Fruit fly (Drosophila melanogaster) whole organism, embryonic: ENCODE results near the gene Usp30.

Experiments
- ATbp ChIP-seq: fragments of 200-800 bp; sonication (Bioruptor generic); optimal IDR thresholded peaks from 2 replicates; lab custom pipeline; 2017; ENCODE audit warnings: missing biosample characterization, mild to moderate bottlenecking, missing genetic modification characterization, missing genetic modification reagents
- Asciz ChIP-seq: fragments of 200-800 bp; sonication (Bioruptor generic); optimal IDR thresholded peaks from 2 replicates; lab custom pipeline; 2017; ENCODE audit warnings: missing biosample characterization, mild to moderate bottlenecking, missing genetic modification characterization, missing genetic modification reagents
- Atf6 ChIP-seq: fragments of 200-800 bp; sonication (Bioruptor generic); IDR thresholded peaks from 2 replicates; pipeline ENCODE4 v1.3.6; 2022; ENCODE audit warnings: missing biosample characterization, missing genetic modification characterization
- B-H1 ChIP-seq: fragments of 200-800 bp; sonication (Bioruptor generic); IDR thresholded peaks from 3 replicates; pipeline ENCODE4 v1.3.6; 2022; ENCODE audit warnings: missing biosample characterization, missing genetic modification characterization
- CG10147 ChIP-seq: fragments of 200-800 bp; sonication (Bioruptor generic); optimal IDR thresholded peaks from 2 replicates; lab custom pipeline; 2019; ENCODE audit warnings: missing biosample characterization, mild to moderate bottlenecking, missing genetic modification characterization, moderate library complexity
- CG10274 ChIP-seq: fragments of 200-800 bp; sonication (Bioruptor generic); optimal IDR thresholded peaks from 3 replicates; lab custom pipeline; 2017; ENCODE audit warnings: missing biosample characterization, mild to moderate bottlenecking, missing genetic modification characterization
- CG10366 ChIP-seq: fragments of 200-800 bp; sonication (Bioruptor generic); IDR thresholded peaks from 2 replicates; pipeline ENCODE4 v1.3.6; 2022; ENCODE audit warnings: missing biosample characterization, missing genetic modification characterization
- CG10431 ChIP-seq: fragments of 200-800 bp; sonication (Bioruptor generic); optimal IDR thresholded peaks from 3 replicates; lab custom pipeline; 2018; ENCODE audit warnings: missing biosample characterization, mild to moderate bottlenecking, missing genetic modification characterization
- CG10959 ChIP-seq: fragments of 200-800 bp; sonication (Bioruptor generic); IDR thresholded peaks from 2 replicates; pipeline ENCODE4 v1.3.6; 2022; ENCODE audit warnings: missing biosample characterization, missing genetic modification characterization
- CG11504 ChIP-seq: fragments of 200-800 bp; sonication (Bioruptor generic); optimal IDR thresholded peaks from 3 replicates; lab custom pipeline; 2019; ENCODE audit warnings: missing biosample characterization, mild to moderate bottlenecking, missing genetic modification characterization, moderate library complexity
- CG12104 ChIP-seq: fragments of 200-800 bp; sonication (Bioruptor generic); optimal IDR thresholded peaks from 3 replicates; lab custom pipeline; 2016; ENCODE audit warnings: missing biosample characterization, missing genetic modification characterization
- CG12236 ChIP-seq: fragments of 200-800 bp; sonication (Bioruptor generic); optimal IDR thresholded peaks from 2 replicates; lab custom pipeline; 2016; ENCODE audit warnings: missing biosample characterization, missing genetic modification characterization
- CG13775 ChIP-seq: fragments of 200-800 bp; sonication (Bioruptor generic); optimal IDR thresholded peaks from 3 replicates; lab custom pipeline; 2017; ENCODE audit warnings: missing biosample characterization, mild to moderate bottlenecking, missing genetic modification characterization
- CG14710 ChIP-seq: fragments of 200-800 bp; sonication (Bioruptor generic); optimal IDR thresholded peaks from 3 replicates; lab custom pipeline; 2019; ENCODE audit warnings: missing biosample characterization, mild to moderate bottlenecking, missing genetic modification characterization, moderate library complexity
- CG15011 ChIP-seq: fragments of 200-800 bp; sonication (Bioruptor generic); optimal IDR thresholded peaks from 3 replicates; lab custom pipeline; 2018; ENCODE audit warnings: missing biosample characterization, mild to moderate bottlenecking, missing genetic modification characterization
- CG17385 ChIP-seq: fragments of 200-800 bp; sonication (Bioruptor generic); optimal IDR thresholded peaks from 3 replicates; lab custom pipeline; 2018; ENCODE audit warnings: missing biosample characterization, mild to moderate bottlenecking, missing genetic modification characterization
- CG17802 ChIP-seq: fragments of 200-800 bp; sonication (Bioruptor generic); optimal IDR thresholded peaks from 2 replicates; lab custom pipeline; 2018; ENCODE audit warnings: missing biosample characterization, mild to moderate bottlenecking, missing genetic modification characterization, moderate library complexity
- CG18011 ChIP-seq: fragments of 200-800 bp; sonication (Bioruptor generic); optimal IDR thresholded peaks from 2 replicates; lab custom pipeline; 2017; ENCODE audit warnings: missing biosample characterization, missing genetic modification characterization, mild to moderate bottlenecking, moderate library complexity, missing genotype
- CG18764 ChIP-seq: fragments of 200-800 bp; sonication (Bioruptor generic); optimal IDR thresholded peaks from 3 replicates; lab custom pipeline; 2016; ENCODE audit warnings: missing biosample characterization, missing genetic modification characterization
- CG2129 ChIP-seq: fragments of 200-800 bp; sonication (Bioruptor generic); IDR thresholded peaks from 2 replicates; pipeline ENCODE4 v1.3.6; 2022; ENCODE audit warnings: missing biosample characterization, missing genetic modification characterization; ENCODE audit not compliant: partially characterized antibody
- CG2712 ChIP-seq: fragments of 200-800 bp; optimal IDR thresholded peaks from 3 replicates; lab custom pipeline; 2019; ENCODE audit warnings: missing biosample characterization, mild to moderate bottlenecking, missing genetic modification characterization, moderate library complexity
- CG31441 ChIP-seq: fragments of 200-800 bp; sonication (Bioruptor generic); IDR thresholded peaks from 2 replicates; pipeline ENCODE4 v1.3.6; 2022; ENCODE audit warnings: missing biosample characterization, missing genetic modification characterization
- CG32767 ChIP-seq: fragments of 200-800 bp; sonication (Bioruptor generic); IDR thresholded peaks from 2 replicates; pipeline ENCODE4 v1.3.6; 2022; ENCODE audit warnings: missing biosample characterization, missing genetic modification characterization
- CG5180 ChIP-seq: fragments of 200-800 bp; sonication (Bioruptor generic); optimal IDR thresholded peaks from 3 replicates; lab custom pipeline; 2017; ENCODE audit warnings: missing biosample characterization, missing genetic modification characterization, mild to moderate bottlenecking, moderate library complexity, missing genetic modification reagents
- CG6683 ChIP-seq: fragments of 200-800 bp; sonication (Bioruptor generic); optimal IDR thresholded peaks from 2 replicates; lab custom pipeline; 2017; ENCODE audit warnings: missing biosample characterization, mild to moderate bottlenecking, missing genetic modification characterization, missing genetic modification reagents
- CG7556 ChIP-seq: fragments of 200-800 bp; sonication (Bioruptor generic); optimal IDR thresholded peaks from 2 replicates; lab custom pipeline; 2017; ENCODE audit warnings: missing biosample characterization, mild to moderate bottlenecking, missing genetic modification characterization
- CG7839 ChIP-seq: fragments of 200-800 bp; sonication (Bioruptor generic); optimal IDR thresholded peaks from 3 replicates; lab custom pipeline; 2018; ENCODE audit warnings: missing biosample characterization, mild to moderate bottlenecking, missing genetic modification characterization, moderate library complexity
- CG7987 ChIP-seq: fragments of 200-800 bp; sonication (Bioruptor generic); optimal IDR thresholded peaks from 2 replicates; lab custom pipeline; 2018; ENCODE audit warnings: missing biosample characterization, mild to moderate bottlenecking, missing genetic modification characterization, moderate library complexity
- CG8388 ChIP-seq: fragments of 200-800 bp; sonication (Bioruptor generic); optimal IDR thresholded peaks from 2 replicates; lab custom pipeline; 2019; ENCODE audit warnings: missing biosample characterization, mild to moderate bottlenecking, missing genetic modification characterization, moderate library complexity
- CG9437 ChIP-seq: fragments of 200-800 bp; sonication (Bioruptor generic); optimal IDR thresholded peaks from 2 replicates; lab custom pipeline; 2018; ENCODE audit warnings: missing biosample characterization, mild to moderate bottlenecking, missing genetic modification characterization
- CG9727 ChIP-seq: fragments of 200-800 bp; sonication (Bioruptor generic); optimal IDR thresholded peaks from 3 replicates; lab custom pipeline; 2017; ENCODE audit warnings: missing biosample characterization, mild to moderate bottlenecking, missing genetic modification characterization
- D19B ChIP-seq: fragments of 200-800 bp; sonication (Bioruptor generic); optimal IDR thresholded peaks from 2 replicates; lab custom pipeline; 2017; ENCODE audit warnings: missing biosample characterization, mild to moderate bottlenecking, missing genetic modification characterization
- ERR ChIP-seq: fragments of 200-800 bp; sonication (Bioruptor generic); optimal IDR thresholded peaks from 2 replicates; lab custom pipeline; 2016; ENCODE audit warnings: missing biosample characterization, missing genetic modification characterization
- Lpt ChIP-seq: fragments of >200 bp; optimal IDR thresholded peaks from 2 replicates; lab custom pipeline; 2018; ENCODE audit warnings: missing biosample characterization, missing genetic modification characterization
- NfI ChIP-seq: fragments of 200-800 bp; sonication (Bioruptor generic); optimal IDR thresholded peaks from 3 replicates; lab custom pipeline; 2018; ENCODE audit warnings: missing biosample characterization, mild to moderate bottlenecking, missing genetic modification characterization, moderate library complexity
- Oli ChIP-seq: fragments of 200-800 bp; sonication (Bioruptor generic); optimal IDR thresholded peaks from 2 replicates; lab custom pipeline; 2018; ENCODE audit warnings: missing biosample characterization, mild to moderate bottlenecking, missing genetic modification characterization, moderate library complexity
- Ssrp ChIP-seq: fragments of 200-800 bp; sonication (Bioruptor generic); optimal IDR thresholded peaks from 2 replicates; lab custom pipeline; 2018; ENCODE audit warnings: missing biosample characterization, mild to moderate bottlenecking, missing genetic modification characterization, moderate library complexity
- bab2 ChIP-seq: fragments of 200-800 bp; sonication (Bioruptor generic); optimal IDR thresholded peaks from 2 replicates; lab custom pipeline; 2016; ENCODE audit warnings: missing biosample characterization, missing genetic modification characterization
- btn ChIP-seq: fragments of 200-800 bp; sonication (Bioruptor generic); optimal IDR thresholded peaks from 2 replicates; lab custom pipeline; 2016; ENCODE audit warnings: missing biosample characterization, missing genetic modification characterization
- da ChIP-seq: fragments of 200-800 bp; sonication (Bioruptor generic); optimal IDR thresholded peaks from 2 replicates; lab custom pipeline; 2016; ENCODE audit warnings: missing biosample characterization, missing genetic modification characterization
- dan ChIP-seq: fragments of 200-800 bp; sonication (Bioruptor generic); IDR thresholded peaks from 2 replicates; pipeline ENCODE4 v1.3.6; 2022; ENCODE audit warnings: missing biosample characterization, missing genetic modification characterization
- ewg ChIP-seq: fragments of 200-800 bp; sonication (Bioruptor generic); optimal IDR thresholded peaks from 3 replicates; lab custom pipeline; 2017; ENCODE audit warnings: mild to moderate bottlenecking, missing biosample characterization, missing genetic modification reagents, missing genetic modification characterization
- fd102C ChIP-seq: fragments of 200-800 bp; sonication (Bioruptor generic); optimal IDR thresholded peaks from 2 replicates; lab custom pipeline; 2018; ENCODE audit warnings: missing biosample characterization, mild to moderate bottlenecking, missing genetic modification characterization, moderate library complexity
- nom ChIP-seq: fragments of 200-800 bp; sonication (Bioruptor generic); optimal IDR thresholded peaks from 2 replicates; lab custom pipeline; 2017; ENCODE audit warnings: missing biosample characterization, missing genetic modification characterization, mild to moderate bottlenecking, moderate library complexity, missing genetic modification reagents
- prd ChIP-seq, 3 experiments: fragments of >200 bp in 2 of 3; fragments of 200-800 bp in 1 of 3; sonication (Bioruptor generic) in 1 of 3; optimal IDR thresholded peaks in 2 of 3; IDR thresholded peaks in 1 of 3; 2 replicates in 2 of 3; 3 replicates in 1 of 3; pipeline versions ENCODE4 v1.3.6 to Lab custom; 2017 to 2022; ENCODE audit warnings: missing biosample characterization in 1 of 3, missing genetic modification characterization in 1 of 3
- pum ChIP-seq: fragments of 200-800 bp; sonication (Bioruptor generic); optimal IDR thresholded peaks from 2 replicates; lab custom pipeline; 2016; ENCODE audit warnings: missing biosample characterization, missing genetic modification characterization
- row ChIP-seq: fragments of 200-800 bp; sonication (Bioruptor generic); IDR thresholded peaks from 3 replicates; pipeline ENCODE4 v1.3.6; 2022; ENCODE audit warnings: missing biosample characterization, missing genetic modification characterization
- tna ChIP-seq: fragments of 200-800 bp; sonication (Bioruptor generic); IDR thresholded peaks from 2 replicates; pipeline ENCODE4 v1.3.6; 2022; ENCODE audit warnings: missing biosample characterization, missing genetic modification characterization; ENCODE audit not compliant: partially characterized antibody
- unc-4 ChIP-seq: fragments of 200-800 bp; sonication (Bioruptor generic); IDR thresholded peaks from 2 replicates; pipeline ENCODE4 v1.3.6; 2022; ENCODE audit warnings: missing biosample characterization, missing genetic modification characterization; ENCODE audit not compliant: partially characterized antibody
- vfl ChIP-seq: fragments of 200-800 bp; sonication (Bioruptor generic); optimal IDR thresholded peaks from 2 replicates; lab custom pipeline; 2016; ENCODE audit warnings: missing biosample characterization, missing genetic modification characterization

The Usp30 gene

dm6 chrX:5924378-5924777, 44.8 kb upstream of the Usp30 start (continued):
- TF ChIP-seq da (GFP tag; lab: Kevin White, UChicago) (no peak), CG10366 (GFP tag; lab: Robert Waterston, UW) (no peak), CG5180 (GFP tag; lab: Kevin White, UChicago) (no peak), vfl (GFP tag; lab: Kevin White, UChicago) (no peak), CG10959 (GFP tag; lab: Robert Waterston, UW) (0 out of 2 replicates have a peak, but pooled peaks have one; percentile 12), CG2712 (tag; lab: Kevin White, UChicago) (peak; percentile 18), Asciz (GFP tag; lab: Kevin White, UChicago) (no peak), ERR (GFP tag; lab: Kevin White, UChicago) (no peak), ATbp (GFP tag; lab: Kevin White, UChicago) (peak; percentile 34), NfI (GFP tag; lab: Kevin White, UChicago) (peak; percentile 25), nom (no peak), D19B (GFP tag; lab: Kevin White, UChicago) (no peak), btn (GFP tag; lab: Kevin White, UChicago) (no peak), Lpt (GFP tag; lab: Kevin White, UChicago) (no peak), CG7556 (GFP tag; lab: Kevin White, UChicago) (peak; percentile 42), ewg (no peak), CG31441 (GFP tag; lab: Robert Waterston, UW) (peak; percentile 28; the same call in 1 of the 2 replicates), CG9437 (GFP tag; lab: Kevin White, UChicago) (no peak), CG17385 (GFP tag; lab: Kevin White, UChicago) (peak; percentile 16), CG7839 (tag; lab: Kevin White, UChicago) (peak; percentile 38), tna (no peak), Ssrp (peak; percentile 32), pum (no peak), CG7987 (GFP tag; lab: Kevin White, UChicago) (no peak), Atf6 (GFP tag; lab: Robert Waterston, UW) (no peak), CG8388 (GFP tag; lab: Kevin White, UChicago) (peak; percentile 21), CG12104 (GFP tag; lab: Kevin White, UChicago) (peak; percentile 12), CG18011 (GFP tag; lab: Kevin White, UChicago) (no peak), bab2 (GFP tag; lab: Kevin White, UChicago) (peak; percentile 10), CG13775 (GFP tag; lab: Kevin White, UChicago) (no peak), Oli (tag; lab: Kevin White, UChicago) (peak; percentile 34), CG14710 (tag; lab: Kevin White, UChicago) (peak; percentile 24), CG10431 (no peak), B-H1 (no peak), CG10274 (GFP tag; lab: Kevin White, UChicago) (no peak), CG9727 (GFP tag; lab: Kevin White, UChicago) (peak; percentile 18), CG2129 (no peak), prd (optimal IDR thresholded peaks at IDR 0.05; lab: Kevin White, UChicago) (no peak), prd (GFP tag; IDR thresholded peaks at IDR 0.05; lab: Robert Waterston, UW) (peak; percentile 50; the same call in 1 of the 3 replicates), CG15011 (GFP tag; lab: Kevin White, UChicago) (no peak), CG12236 (no peak), CG32767 (GFP tag; lab: Robert Waterston, UW) (no peak), fd102C (GFP tag; lab: Kevin White, UChicago) (no peak), row (GFP tag; lab: Robert Waterston, UW) (peak; percentile 59), unc-4 (GFP tag; lab: Robert Waterston, UW) (no peak), CG10147 (GFP tag; lab: Kevin White, UChicago) (peak; percentile 11), CG18764 (no peak), CG17802 (tag; lab: Kevin White, UChicago) (no peak), dan (GFP tag; lab: Robert Waterston, UW) (no peak), CG6683 (GFP tag; lab: Kevin White, UChicago) (no peak), CG11504 (tag; lab: Kevin White, UChicago) (peak; percentile 59)
